Fruit fly (Drosophila melanogaster) whole organism: ENCODE data around the gene CG42554.

ENCODE experiments used
- CG8478 ChIP-seq: fragments of >200 bp; optimal IDR thresholded peaks from 2 replicates; lab custom pipeline; 2018; ENCODE audit warnings: inconsistent platforms
- Dll ChIP-seq: fragments of >200 bp; optimal IDR thresholded peaks from 2 replicates; lab custom pipeline; 2017
- EcR ChIP-seq, 2 experiments: fragments of >200 bp; optimal IDR thresholded peaks; 2 replicates each; lab custom pipeline; 2017; ENCODE audit warnings: missing biosample characterization in 2 of 2, missing genetic modification characterization in 2 of 2, missing genetic modification reagents in 2 of 2
- pan ChIP-seq: fragments of >200 bp; optimal IDR thresholded peaks from 2 replicates; lab custom pipeline; 2017
- psq ChIP-seq: fragments of >200 bp; optimal IDR thresholded peaks from 2 replicates; lab custom pipeline; 2017
- usp ChIP-seq: fragments of >200 bp; optimal IDR thresholded peaks from 2 replicates; lab custom pipeline; 2017; ENCODE audit warnings: missing biosample characterization, missing genetic modification characterization, mixed read lengths

dm6 chr3L:785726-786351, 49.6 kb upstream of the CG42554 start:
- TF ChIP-seq Dll (lab: Kevin White, UChicago) (no peak), usp (GFP tag; lab: Kevin White, UChicago) (no peak), psq (lab: Kevin White, UChicago) (no peak), pan (lab: Kevin White, UChicago) (no peak), CG8478 (lab: Kevin White, UChicago) (no peak), EcR (GFP tag; optimal IDR thresholded peaks at IDR 0.05; lab: Kevin White, UChicago) (peak in 1 of 2 experiments; percentile 14)
